Worm (Caenorhabditis elegans) whole organism, L4 larva: ENCODE measurements around the gene eral-1.

Experiments
- F10B5.3 ChIP-seq: sonication (generic microtip); optimal IDR thresholded peaks from 2 replicates; lab custom pipeline; 2016; ENCODE audit warnings: mild to moderate bottlenecking, missing genetic modification characterization, missing compliant biosample characterization
- F44E2.7 ChIP-seq: fragments of 200-800 bp; sonication (Bioruptor generic); IDR thresholded peaks from 2 replicates; pipeline ENCODE4 v2.1.2; 2022; ENCODE audit warnings: missing genetic modification characterization, missing compliant biosample characterization
- F49E8.2 ChIP-seq: sonication (generic microtip); optimal IDR thresholded peaks from 2 replicates; lab custom pipeline; 2016; ENCODE audit warnings: missing compliant biosample characterization, mild to moderate bottlenecking, missing genetic modification characterization, borderline replicate concordance
- Y105C5A.15 ChIP-seq: fragments of 200-800 bp; sonication (Bioruptor generic); IDR thresholded peaks from 2 replicates; pipeline ENCODE4 v1.3.6; 2022; ENCODE audit warnings: missing genetic modification characterization, missing compliant biosample characterization
- Y75B8A.6 ChIP-seq: fragments of 200-800 bp; sonication (Bioruptor generic); IDR thresholded peaks from 2 replicates; pipeline ENCODE4 v1.3.6; 2022; ENCODE audit warnings: missing genetic modification reagents, missing genetic modification characterization, missing compliant biosample characterization
- ZK337.2 ChIP-seq: fragments of 200-800 bp; sonication (Bioruptor generic); IDR thresholded peaks from 2 replicates; pipeline ENCODE4 v1.3.6; 2022; ENCODE audit warnings: missing genetic modification reagents, missing genetic modification characterization, missing compliant biosample characterization
- aha-1 ChIP-seq: fragments of 150-350 bp; peaks from one replicate; lab custom pipeline; 2014; ENCODE audit warnings: missing biosample characterization, missing genetic modification characterization
- aly-2 ChIP-seq: sonication (generic microtip); optimal IDR thresholded peaks from 2 replicates; lab custom pipeline; 2018; ENCODE audit warnings: missing biosample characterization, missing genetic modification characterization
- ceh-20 ChIP-seq: fragments of 200-800 bp; sonication (Bioruptor generic); IDR thresholded peaks from 2 replicates; pipeline ENCODE4 v1.3.6; 2022; ENCODE audit warnings: missing genetic modification reagents, missing genetic modification characterization, missing compliant biosample characterization
- ceh-44 ChIP-seq: fragments of 200-800 bp; sonication (Bioruptor generic); IDR thresholded peaks from 2 replicates; pipeline ENCODE4 v1.3.6; 2022; ENCODE audit warnings: missing genetic modification reagents, missing genetic modification characterization, missing compliant biosample characterization
- ceh-62 ChIP-seq: sonication (generic microtip); optimal IDR thresholded peaks from 2 replicates; lab custom pipeline; 2017; ENCODE audit warnings: missing biosample characterization, missing genetic modification characterization
- ceh-82 ChIP-seq: sonication (generic microtip); optimal IDR thresholded peaks from 2 replicates; lab custom pipeline; 2017; ENCODE audit warnings: missing biosample characterization, missing genetic modification characterization
- ces-1 ChIP-seq: fragments of 150-350 bp; sonication (generic microtip); optimal IDR thresholded peaks from 4 replicates; lab custom pipeline; 2014; ENCODE audit warnings: missing biosample characterization, missing genetic modification reagents, missing genetic modification characterization
- cey-2 ChIP-seq: sonication (generic microtip); optimal IDR thresholded peaks from 3 replicates; lab custom pipeline; 2017; ENCODE audit warnings: missing genetic modification characterization, mild to moderate bottlenecking, missing compliant biosample characterization, antibody characterized with exemption, borderline replicate concordance; ENCODE audit not compliant: insufficient read depth
- daf-12 ChIP-seq: fragments of 150-350 bp; optimal IDR thresholded peaks from 2 replicates; lab custom pipeline; 2014; ENCODE audit warnings: missing biosample characterization, missing genetic modification reagents, missing genetic modification characterization
- daf-16 ChIP-seq, 3 experiments: sonication (generic microtip); optimal IDR thresholded peaks; 2 replicates each; lab custom pipeline; 2016 to 2017; ENCODE audit warnings: missing genetic modification characterization in 3 of 3, missing genetic modification reagents in 3 of 3, mild to moderate bottlenecking in 2 of 3, missing compliant biosample characterization in 2 of 3, missing biosample characterization in 1 of 3, moderate library complexity in 1 of 3
- dmd-6 ChIP-seq: fragments of 200-800 bp; sonication (Bioruptor generic); IDR thresholded peaks from 2 replicates; pipeline ENCODE4 v1.3.6; 2022; ENCODE audit warnings: missing genetic modification reagents, missing genetic modification characterization, missing compliant biosample characterization
- dmd-9 ChIP-seq: fragments of 200-800 bp; sonication (Bioruptor generic); IDR thresholded peaks from 2 replicates; pipeline ENCODE4 v1.3.6; 2022; ENCODE audit warnings: missing genetic modification reagents, missing genetic modification characterization, missing compliant biosample characterization
- dve-1 ChIP-seq: sonication (generic microtip); optimal IDR thresholded peaks from 2 replicates; lab custom pipeline; 2017; ENCODE audit warnings: antibody characterized with exemption, mild to moderate bottlenecking, missing genetic modification characterization, missing compliant biosample characterization; ENCODE audit not compliant: insufficient read depth
- egl-43 ChIP-seq: fragments of 200-800 bp; sonication (Bioruptor generic); IDR thresholded peaks from 2 replicates; pipeline ENCODE4 v1.3.6; 2022; ENCODE audit warnings: missing genetic modification reagents, missing genetic modification characterization, missing compliant biosample characterization
- fkh-10 ChIP-seq: fragments of 150-350 bp; optimal IDR thresholded peaks from 2 replicates; lab custom pipeline; 2014; ENCODE audit warnings: missing biosample characterization, missing genetic modification reagents, missing genetic modification characterization
- fos-1 ChIP-seq: fragments of 150-350 bp; optimal IDR thresholded peaks from 2 replicates; lab custom pipeline; 2014; ENCODE audit warnings: missing biosample characterization, missing genetic modification characterization
- gei-8 ChIP-seq: fragments of 200-800 bp; sonication (Bioruptor generic); optimal IDR thresholded peaks from 2 replicates; lab custom pipeline; 2018; ENCODE audit warnings: mild to moderate bottlenecking, missing genetic modification characterization, missing compliant biosample characterization
- hlh-11 ChIP-seq: fragments of 200-800 bp; sonication (Bioruptor generic); optimal IDR thresholded peaks from 2 replicates; lab custom pipeline; 2018; ENCODE audit warnings: mild to moderate bottlenecking, missing genetic modification characterization, missing compliant biosample characterization
- jun-1 ChIP-seq: fragments of 150-350 bp; optimal IDR thresholded peaks from 2 replicates; lab custom pipeline; 2014; ENCODE audit warnings: missing biosample characterization, missing genetic modification reagents, missing genetic modification characterization
- lin-13 ChIP-seq: fragments of 150-350 bp; optimal IDR thresholded peaks from 2 replicates; lab custom pipeline; 2014; ENCODE audit warnings: missing biosample characterization, missing genetic modification reagents, missing genetic modification characterization
- lin-15B ChIP-seq: fragments of 150-350 bp; sonication (generic microtip); optimal IDR thresholded peaks from 3 replicates; lab custom pipeline; 2014; ENCODE audit warnings: missing biosample characterization, missing genetic modification characterization
- madf-9 ChIP-seq: fragments of 200-800 bp; sonication (Bioruptor generic); conservative IDR thresholded peaks from 2 replicates; pipeline ENCODE4 v1.3.6; 2022; ENCODE audit warnings: missing genetic modification reagents, missing genetic modification characterization, missing compliant biosample characterization
- mdl-1 ChIP-seq, 2 experiments: fragments of 150-350 bp in 1 of 2; sonication (generic microtip) in 1 of 2; optimal IDR thresholded peaks; 2 replicates each; lab custom pipeline; 2014 to 2017; ENCODE audit warnings: missing biosample characterization in 2 of 2, missing genetic modification characterization in 2 of 2
- mes-2 ChIP-seq: sonication (generic microtip); optimal IDR thresholded peaks from 2 replicates; lab custom pipeline; 2016; ENCODE audit warnings: missing genotype, mild to moderate bottlenecking, missing genetic modification characterization, missing compliant biosample characterization; ENCODE audit not compliant: poor library complexity, severe bottlenecking
- nhr-102 ChIP-seq: sonication (generic microtip); optimal IDR thresholded peaks from 2 replicates; lab custom pipeline; 2016; ENCODE audit warnings: mild to moderate bottlenecking, missing genetic modification characterization, moderate library complexity, missing compliant biosample characterization
- nhr-111 ChIP-seq: fragments of 200-800 bp; sonication (Bioruptor generic); optimal IDR thresholded peaks from 2 replicates; lab custom pipeline; 2018; ENCODE audit warnings: mild to moderate bottlenecking, missing genetic modification characterization, missing compliant biosample characterization
- nhr-25 ChIP-seq: sonication (generic microtip); optimal IDR thresholded peaks from 2 replicates; lab custom pipeline; 2017; ENCODE audit warnings: missing genetic modification characterization, mild to moderate bottlenecking, missing compliant biosample characterization, antibody characterized with exemption, moderate library complexity, borderline replicate concordance; ENCODE audit not compliant: insufficient read depth
- nhr-28 ChIP-seq: fragments of 150-350 bp; optimal IDR thresholded peaks from 2 replicates; lab custom pipeline; 2014; ENCODE audit warnings: missing biosample characterization, missing genetic modification characterization
- nhr-48 ChIP-seq: sonication (generic microtip); optimal IDR thresholded peaks from 2 replicates; lab custom pipeline; 2016; ENCODE audit warnings: mild to moderate bottlenecking, missing genetic modification characterization, missing compliant biosample characterization
- nhr-6 ChIP-seq: fragments of 150-350 bp; optimal IDR thresholded peaks from 2 replicates; lab custom pipeline; 2014; ENCODE audit warnings: missing biosample characterization, missing genetic modification characterization
- nhr-77 ChIP-seq: fragments of 150-350 bp; optimal IDR thresholded peaks from 2 replicates; lab custom pipeline; 2014; ENCODE audit warnings: missing biosample characterization, missing genetic modification characterization
- php-3 ChIP-seq: fragments of 200-800 bp; sonication (Bioruptor generic); IDR thresholded peaks from 2 replicates; pipeline ENCODE4 v1.3.6; 2022; ENCODE audit warnings: missing genetic modification reagents, missing genetic modification characterization, missing compliant biosample characterization
- pqm-1 ChIP-seq: sonication (generic microtip); optimal IDR thresholded peaks from 2 replicates; lab custom pipeline; 2017; ENCODE audit warnings: missing biosample characterization, missing genetic modification characterization
- saeg-2 ChIP-seq: fragments of 200-800 bp; sonication (Bioruptor generic); IDR thresholded peaks from 2 replicates; pipeline ENCODE4 v1.3.6; 2022; ENCODE audit warnings: missing genetic modification reagents, missing genetic modification characterization, missing compliant biosample characterization
- skn-1 ChIP-seq: fragments of 150-350 bp; optimal IDR thresholded peaks from 2 replicates; lab custom pipeline; 2014; ENCODE audit warnings: missing biosample characterization, missing genetic modification characterization
- snpc-1.2 ChIP-seq: fragments of 200-800 bp; sonication (Bioruptor generic); IDR thresholded peaks from 2 replicates; pipeline ENCODE4 v1.3.6; 2022; ENCODE audit warnings: missing genetic modification reagents, missing genetic modification characterization, missing compliant biosample characterization
- unc-62 ChIP-seq, 3 experiments: fragments of 150-350 bp in 1 of 3; sonication (generic microtip); optimal IDR thresholded peaks in 2 of 3; peaks in 1 of 3; 1 replicate in 1 of 3; 2 replicates in 2 of 3; lab custom pipeline; 2014 to 2017; ENCODE audit warnings: missing biosample characterization in 3 of 3, missing genetic modification characterization in 3 of 3, missing genetic modification reagents in 3 of 3, missing genotype in 1 of 3
- vab-7 ChIP-seq: fragments of 200-800 bp; sonication (Bioruptor generic); IDR thresholded peaks from 2 replicates; pipeline ENCODE4 v1.3.6; 2022; ENCODE audit warnings: missing genetic modification reagents, missing genetic modification characterization, missing compliant biosample characterization
- zfp-2 ChIP-seq: sonication (generic microtip); optimal IDR thresholded peaks from 2 replicates; lab custom pipeline; 2016; ENCODE audit warnings: mild to moderate bottlenecking, missing genetic modification characterization, missing compliant biosample characterization
- zfp-3 ChIP-seq: fragments of 200-800 bp; sonication (Bioruptor generic); conservative IDR thresholded peaks from 2 replicates; pipeline ENCODE4 v1.3.6; 2022; ENCODE audit warnings: missing genetic modification reagents, missing genetic modification characterization, missing compliant biosample characterization
- zip-2 ChIP-seq: fragments of 150-350 bp; optimal IDR thresholded peaks from 2 replicates; lab custom pipeline; 2014; ENCODE audit warnings: missing biosample characterization, missing genetic modification characterization
- ztf-11 ChIP-seq: fragments of 150-350 bp; optimal IDR thresholded peaks from 2 replicates; lab custom pipeline; 2014; ENCODE audit warnings: missing biosample characterization, missing genetic modification characterization
- ztf-7 ChIP-seq: fragments of 150-350 bp; optimal IDR thresholded peaks from 2 replicates; lab custom pipeline; 2014; ENCODE audit warnings: missing biosample characterization, missing genetic modification characterization

Gene eral-1

ce11 chrII:9566045-9566444 is 23.5 kb downstream of the eral-1 start (continued):
- peak; percentile 73 for TF ChIP-seq snpc-1.2 (GFP tag; lab: Robert Waterston, UW)
- 0 out of 2 replicates have a peak, but pooled peaks have one; percentile 46 for TF ChIP-seq ceh-44
- no peak for TF ChIP-seq ceh-62 (tag; lab: Kevin White, UChicago)
- TF ChIP-seq ceh-20 = peak; percentile 76; the same call in 1 of the 2 replicates
- peak; percentile 29 for TF ChIP-seq ztf-7 (tag; lab: Kevin White, UChicago)
- no peak for TF ChIP-seq cey-2 (tag; lab: Kevin White, UChicago)
- no peak for TF ChIP-seq zip-2
- no peak for TF ChIP-seq nhr-25 (tag; lab: Kevin White, UChicago)
- no peak for TF ChIP-seq zfp-2 (tag; lab: Kevin White, UChicago)
- TF ChIP-seq aha-1 (tag; lab: Kevin White, UChicago) = peak; percentile 98
- peak; percentile 39 for TF ChIP-seq aly-2 (tag; lab: Kevin White, UChicago)
- TF ChIP-seq skn-1 (tag; lab: Kevin White, UChicago) = no peak
- no peak for TF ChIP-seq unc-62 (GFP tag; optimal IDR thresholded peaks at IDR 0.05 in 1 of 2; lab: Kevin White, UChicago)
- no peak for TF ChIP-seq unc-62 (tag; optimal IDR thresholded peaks at IDR 0.05; lab: Kevin White, UChicago)
- TF ChIP-seq F10B5.3 (tag; lab: Kevin White, UChicago) = no peak
- TF ChIP-seq egl-43 (GFP tag; lab: Robert Waterston, UW) = peak; percentile 96
- no peak for TF ChIP-seq pqm-1
- peak; percentile 85; the same call in 1 of the 2 replicates for TF ChIP-seq F44E2.7 (GFP tag; lab: Robert Waterston, UW)
- TF ChIP-seq daf-16 (GFP tag; optimal IDR thresholded peaks at IDR 0.05; lab: Kevin White, UChicago) = peak in 1 of 2 experiments; percentile 79
- TF ChIP-seq daf-16 (tag; optimal IDR thresholded peaks at IDR 0.05; lab: Kevin White, UChicago) = peak; percentile 45
- no peak for TF ChIP-seq ztf-11 (tag; lab: Kevin White, UChicago)
- TF ChIP-seq nhr-28 (tag; lab: Kevin White, UChicago) = peak; percentile 29
- TF ChIP-seq lin-15B = no peak
- TF ChIP-seq nhr-77 (tag; lab: Kevin White, UChicago) = no peak
- TF ChIP-seq mdl-1 (tag; optimal IDR thresholded peaks at IDR 0.05; lab: Kevin White, UChicago) = no peak
- TF ChIP-seq jun-1 (tag; lab: Kevin White, UChicago) = no peak
- peak; percentile 1 for TF ChIP-seq F49E8.2 (tag; lab: Kevin White, UChicago)
- peak; percentile 69; the same call in 1 of the 2 replicates for TF ChIP-seq php-3 (GFP tag; lab: Robert Waterston, UW)
- TF ChIP-seq fos-1 (tag; lab: Kevin White, UChicago) = no peak
- TF ChIP-seq nhr-48 = peak; percentile 62
- TF ChIP-seq lin-13 = peak; percentile 5
- TF ChIP-seq vab-7 (GFP tag; lab: Robert Waterston, UW) = peak; percentile 92
- peak; percentile 53 for TF ChIP-seq gei-8 (GFP tag; lab: Kevin White, UChicago)
- TF ChIP-seq dmd-6 (GFP tag; lab: Robert Waterston, UW) = peak; percentile 67
- TF ChIP-seq daf-12 = no peak
- TF ChIP-seq dve-1 = peak; percentile 41
- TF ChIP-seq dmd-9 (GFP tag; lab: Robert Waterston, UW) = peak; percentile 57; the same call in 1 of the 2 replicates
- TF ChIP-seq nhr-111 (GFP tag; lab: Kevin White, UChicago) = peak; percentile 67
- TF ChIP-seq hlh-11 (tag; lab: Kevin White, UChicago) = peak; percentile 72
- TF ChIP-seq fkh-10 (GFP tag; lab: Kevin White, UChicago) = no peak
- TF ChIP-seq madf-9 (GFP tag; lab: Robert Waterston, UW) = peak; percentile 80
- TF ChIP-seq ceh-82 (tag; lab: Kevin White, UChicago) = no peak
- peak; percentile 14 for TF ChIP-seq nhr-6 (tag; lab: Kevin White, UChicago)
- peak; percentile 73 for TF ChIP-seq mes-2
- TF ChIP-seq Y105C5A.15 (GFP tag; lab: Robert Waterston, UW) = peak; percentile 79; the same call in 1 of the 2 replicates
- peak; percentile 50 for TF ChIP-seq nhr-102 (tag; lab: Kevin White, UChicago)
- peak; percentile 49; the same call in 1 of the 2 replicates for TF ChIP-seq zfp-3 (GFP tag; lab: Robert Waterston, UW)
- TF ChIP-seq saeg-2 = 0 out of 2 replicates have a peak, but pooled peaks have one; percentile 46
- peak; percentile 72; the same call in 1 of the 2 replicates for TF ChIP-seq Y75B8A.6 (GFP tag; lab: Robert Waterston, UW)
- no peak for TF ChIP-seq ces-1
- TF ChIP-seq ZK337.2 (GFP tag; lab: Robert Waterston, UW) = peak; percentile 70
